Worm (Caenorhabditis elegans): ENCODE results near the gene W03C9.8.

DNA sequence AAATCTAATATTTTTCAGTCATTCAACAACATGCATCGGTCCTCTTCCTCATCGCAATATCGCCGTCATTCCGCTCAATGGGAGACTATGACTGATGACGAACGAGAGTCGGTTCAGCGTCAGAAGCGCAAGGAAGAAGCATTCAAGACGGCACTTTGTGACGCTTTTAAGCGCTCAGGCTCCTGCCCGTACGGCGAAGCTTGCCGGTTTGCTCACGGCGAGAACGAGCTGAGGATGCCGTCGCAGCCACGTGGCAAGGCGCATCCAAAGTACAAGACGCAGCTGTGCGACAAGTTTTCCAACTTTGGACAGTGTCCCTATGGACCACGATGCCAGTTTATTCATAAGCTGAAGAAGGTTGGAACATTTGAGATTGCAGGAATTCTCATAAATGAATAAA is 20.5 kb downstream of the W03C9.8 start:
- no peak for TF ChIP-seq snpc-4 (GFP tag; optimal IDR thresholded peaks at IDR 0.05)
- no peak for TF ChIP-seq snpc-4 (tag; optimal IDR thresholded peaks at IDR 0.05)
- TF ChIP-seq nfya-2 (GFP tag; IDR thresholded peaks at IDR 0.05) = no peak
- no peak for TF ChIP-seq mxl-1 (tag; optimal IDR thresholded peaks at IDR 0.05)
- TF ChIP-seq ama-1 (optimal IDR thresholded peaks at IDR 0.05) = no peak
- TF ChIP-seq ama-1 (GFP tag; optimal IDR thresholded peaks at IDR 0.05) = no peak
- TF ChIP-seq lin-35 (GFP tag; optimal IDR thresholded peaks at IDR 0.05) = no peak
- no peak for TF ChIP-seq unc-62 (GFP tag; optimal IDR thresholded peaks at IDR 0.05)
- TF ChIP-seq hlh-26 (GFP tag; conservative IDR thresholded peaks at IDR 0.05) = no peak
- no peak for TF ChIP-seq ztf-28 (GFP tag; IDR thresholded peaks at IDR 0.05)
- no peak for TF ChIP-seq tlf-1 (GFP tag; optimal IDR thresholded peaks at IDR 0.05)
- TF ChIP-seq madf-6 (GFP tag; IDR thresholded peaks at IDR 0.05) = no peak
- TF ChIP-seq mes-4 (tag; optimal IDR thresholded peaks at IDR 0.05) = no peak
- no peak for TF ChIP-seq T26A5.8 (tag; optimal IDR thresholded peaks at IDR 0.05)
- no peak for TF ChIP-seq dpff-1 (tag; optimal IDR thresholded peaks at IDR 0.05)
